Fruit fly (Drosophila melanogaster) whole organism, wandering third instar larva: ENCODE data around the gene Sarm.

Source experiments
- Abd-B ChIP-seq: fragments of >200 bp; optimal IDR thresholded peaks from 2 replicates; lab custom pipeline; 2017; ENCODE audit warnings: missing biosample characterization, missing genetic modification characterization
- CG32264 ChIP-seq: fragments of 200-800 bp; sonication (Bioruptor generic); optimal IDR thresholded peaks from 2 replicates; lab custom pipeline; 2016; ENCODE audit warnings: missing biosample characterization, missing genetic modification characterization
- CG9705 ChIP-seq: fragments of 200-800 bp; sonication (Bioruptor generic); optimal IDR thresholded peaks from 2 replicates; lab custom pipeline; 2018; ENCODE audit warnings: missing biosample characterization, mild to moderate bottlenecking, missing genetic modification characterization
- CrebA ChIP-seq: fragments of 200-800 bp; sonication (Bioruptor generic); optimal IDR thresholded peaks from 2 replicates; lab custom pipeline; 2016; ENCODE audit warnings: missing biosample characterization, mild to moderate bottlenecking, missing genetic modification characterization, borderline replicate concordance
- Dfd ChIP-seq: fragments of >200 bp; optimal IDR thresholded peaks from 2 replicates; lab custom pipeline; 2017; ENCODE audit warnings: missing biosample characterization, missing genetic modification characterization
- Dif ChIP-seq: fragments of 200-275, 200-300 bp; sonication (Bioruptor generic); optimal IDR thresholded peaks from 2 replicates; lab custom pipeline; 2018; ENCODE audit warnings: missing biosample characterization, missing genetic modification characterization; ENCODE audit not compliant: partially characterized antibody
- GATAd ChIP-seq: sonication (Bioruptor generic); optimal IDR thresholded peaks from 2 replicates; lab custom pipeline; 2016; ENCODE audit warnings: missing biosample characterization, missing genetic modification characterization
- HLH106 ChIP-seq: fragments of 200-800 bp; optimal IDR thresholded peaks from 3 replicates; lab custom pipeline; 2019; ENCODE audit warnings: missing biosample characterization, mild to moderate bottlenecking, missing genetic modification characterization, moderate library complexity
- Hnf4 ChIP-seq: fragments of 200-800 bp; sonication (Bioruptor generic); optimal IDR thresholded peaks from 2 replicates; lab custom pipeline; 2016; ENCODE audit warnings: missing biosample characterization, mild to moderate bottlenecking, missing genetic modification characterization
- Hr78 ChIP-seq: fragments of >200 bp; optimal IDR thresholded peaks from 2 replicates; lab custom pipeline; 2017; ENCODE audit warnings: missing biosample characterization, missing genetic modification characterization
- Hr83 ChIP-seq: fragments of 200-300 bp; sonication (Bioruptor generic); optimal IDR thresholded peaks from 2 replicates; lab custom pipeline; 2016; ENCODE audit warnings: missing biosample characterization, mild to moderate bottlenecking, missing genetic modification characterization, moderate library complexity; ENCODE audit not compliant: poor library complexity, severe bottlenecking
- Jra ChIP-seq: sonication (Bioruptor generic); optimal IDR thresholded peaks from 2 replicates; lab custom pipeline; 2016; ENCODE audit warnings: missing biosample characterization, missing genetic modification characterization
- Mio ChIP-seq: sonication (Bioruptor generic); optimal IDR thresholded peaks from 2 replicates; lab custom pipeline; 2016; ENCODE audit warnings: missing biosample characterization, missing genetic modification characterization
- Myc ChIP-seq: fragments of >200 bp; optimal IDR thresholded peaks from 2 replicates; lab custom pipeline; 2017
- N ChIP-seq: fragments of >200 bp; optimal IDR thresholded peaks from 2 replicates; lab custom pipeline; 2018; ENCODE audit warnings: missing biosample characterization, missing external identifiers, missing genetic modification characterization
- OdsH ChIP-seq: fragments of 200-800 bp; sonication (Bioruptor generic); optimal IDR thresholded peaks from 2 replicates; lab custom pipeline; 2016; ENCODE audit warnings: missing biosample characterization, mild to moderate bottlenecking, missing genetic modification characterization
- Rel ChIP-seq, 2 experiments: fragments of 200-800 bp; sonication (Bioruptor generic) in 1 of 2; optimal IDR thresholded peaks; 2 replicates in 1 of 2; 3 replicates in 1 of 2; lab custom pipeline; 2016 to 2019; ENCODE audit warnings: mild to moderate bottlenecking in 2 of 2, missing biosample characterization in 2 of 2, missing genetic modification characterization in 2 of 2, moderate library complexity in 1 of 2
- Sp1 ChIP-seq: fragments of 200-800 bp; sonication (Bioruptor generic); optimal IDR thresholded peaks from 3 replicates; lab custom pipeline; 2019; ENCODE audit warnings: missing biosample characterization, mild to moderate bottlenecking, missing genetic modification characterization, moderate library complexity
- Vsx2 ChIP-seq: fragments of 200-300, 225-300 bp; sonication (Bioruptor generic); optimal IDR thresholded peaks from 2 replicates; lab custom pipeline; 2018; ENCODE audit warnings: missing biosample characterization, missing genetic modification characterization; ENCODE audit not compliant: partially characterized antibody
- br ChIP-seq: fragments of 200-800 bp; sonication (Bioruptor generic); optimal IDR thresholded peaks from 2 replicates; lab custom pipeline; 2016; ENCODE audit warnings: missing biosample characterization, missing genetic modification characterization
- brk ChIP-seq: fragments of 200-800 bp; sonication (Bioruptor generic); optimal IDR thresholded peaks from 2 replicates; lab custom pipeline; 2016; ENCODE audit warnings: missing biosample characterization, mild to moderate bottlenecking, missing genetic modification characterization
- dl ChIP-seq, 2 experiments: fragments of 175-275, 200-275 bp in 1 of 2; fragments of 200-275 bp in 1 of 2; sonication (Bioruptor generic); optimal IDR thresholded peaks; lab custom pipeline; 2018; ENCODE audit warnings: mild to moderate bottlenecking in 2 of 2, missing biosample characterization in 2 of 2, missing genetic modification characterization in 2 of 2, moderate library complexity in 2 of 2; ENCODE audit not compliant: partially characterized antibody in 2 of 2, insufficient read depth in 1 of 2
- dmrt93B ChIP-seq: fragments of 200-800 bp; sonication (Bioruptor generic); optimal IDR thresholded peaks from 2 replicates; lab custom pipeline; 2018; ENCODE audit warnings: missing biosample characterization, mild to moderate bottlenecking, missing genetic modification characterization
- dsf ChIP-seq: sonication (Bioruptor generic); optimal IDR thresholded peaks from 2 replicates; lab custom pipeline; 2016; ENCODE audit warnings: missing biosample characterization, missing genetic modification characterization, borderline replicate concordance
- ey ChIP-seq: fragments of 200-800 bp; sonication (Bioruptor generic); optimal IDR thresholded peaks from 2 replicates; lab custom pipeline; 2016; ENCODE audit warnings: missing biosample characterization, missing genetic modification characterization
- foxo ChIP-seq, 2 experiments: fragments of 200-800 bp; sonication (Bioruptor generic); optimal IDR thresholded peaks; 2 replicates in 1 of 2; 3 replicates in 1 of 2; lab custom pipeline; 2016 to 2017; ENCODE audit warnings: missing biosample characterization in 2 of 2, missing genetic modification characterization in 2 of 2
- fru ChIP-seq: fragments of 200-800 bp; sonication (Bioruptor generic); optimal IDR thresholded peaks from 3 replicates; lab custom pipeline; 2016; ENCODE audit warnings: missing biosample characterization, mild to moderate bottlenecking, missing genetic modification characterization
- h ChIP-seq: fragments of 200-800 bp; sonication (Bioruptor generic); optimal IDR thresholded peaks from 3 replicates; lab custom pipeline; 2016; ENCODE audit warnings: missing biosample characterization, mild to moderate bottlenecking, missing genetic modification characterization
- jim ChIP-seq: fragments of 175-275, 200-325 bp; sonication (Bioruptor generic); optimal IDR thresholded peaks from 2 replicates; lab custom pipeline; 2016; ENCODE audit warnings: missing biosample characterization, mild to moderate bottlenecking, missing genetic modification characterization
- lola ChIP-seq: fragments of >200 bp; optimal IDR thresholded peaks from 2 replicates; lab custom pipeline; 2017; ENCODE audit warnings: missing biosample characterization, missing genetic modification characterization
- pan ChIP-seq: fragments of >200 bp; optimal IDR thresholded peaks from 2 replicates; lab custom pipeline; 2017
- psq ChIP-seq: fragments of 200-800 bp; sonication (Bioruptor generic); optimal IDR thresholded peaks from 3 replicates; lab custom pipeline; 2017; ENCODE audit warnings: missing biosample characterization, mild to moderate bottlenecking, missing genetic modification characterization, moderate library complexity
- rgr ChIP-seq: fragments of 200-800 bp; sonication (Bioruptor generic); optimal IDR thresholded peaks from 3 replicates; lab custom pipeline; 2016; ENCODE audit warnings: missing biosample characterization, mild to moderate bottlenecking, missing genetic modification characterization
- sage ChIP-seq: fragments of 200-800 bp; sonication (Bioruptor generic); optimal IDR thresholded peaks from 2 replicates; lab custom pipeline; 2016; ENCODE audit warnings: missing biosample characterization, mild to moderate bottlenecking, missing genetic modification characterization
- sv ChIP-seq: fragments of 200-800 bp; sonication (Bioruptor generic); optimal IDR thresholded peaks from 3 replicates; lab custom pipeline; 2016; ENCODE audit warnings: missing biosample characterization, missing genetic modification characterization
- tai ChIP-seq: sonication (Bioruptor generic); optimal IDR thresholded peaks from 2 replicates; lab custom pipeline; 2016; ENCODE audit warnings: missing biosample characterization, missing genetic modification characterization
- woc ChIP-seq: sonication (Bioruptor generic); optimal IDR thresholded peaks from 2 replicates; lab custom pipeline; 2016; ENCODE audit warnings: missing biosample characterization, mild to moderate bottlenecking, missing genetic modification characterization

Sarm gene

DNA sequence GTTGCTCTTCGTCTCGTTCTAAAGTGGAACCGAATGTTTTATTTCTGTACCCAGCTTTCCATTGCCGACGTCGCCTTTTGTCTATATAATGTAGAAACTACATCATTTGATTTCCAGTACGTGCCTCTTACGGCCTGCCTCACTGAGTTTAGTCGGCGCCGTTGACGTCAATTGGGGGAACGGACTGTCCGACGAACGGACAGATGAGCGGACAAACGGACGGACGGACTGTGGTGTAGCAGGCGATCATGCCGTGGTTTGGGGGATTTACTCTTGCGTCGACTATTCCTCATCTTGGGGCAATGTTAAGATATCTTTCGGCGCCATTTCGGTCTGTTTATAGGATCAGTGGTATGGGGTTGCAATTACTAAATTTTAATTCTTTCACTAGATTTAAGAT lies 17.1 kb downstream of the Sarm start:
- TF ChIP-seq CrebA (GFP tag; lab: Kevin White, UChicago) (no peak), Hnf4 (GFP tag; lab: Kevin White, UChicago) (no peak), h (GFP tag; lab: Kevin White, UChicago) (no peak), GATAd (GFP tag; lab: Kevin White, UChicago) (no peak)

DNA sequence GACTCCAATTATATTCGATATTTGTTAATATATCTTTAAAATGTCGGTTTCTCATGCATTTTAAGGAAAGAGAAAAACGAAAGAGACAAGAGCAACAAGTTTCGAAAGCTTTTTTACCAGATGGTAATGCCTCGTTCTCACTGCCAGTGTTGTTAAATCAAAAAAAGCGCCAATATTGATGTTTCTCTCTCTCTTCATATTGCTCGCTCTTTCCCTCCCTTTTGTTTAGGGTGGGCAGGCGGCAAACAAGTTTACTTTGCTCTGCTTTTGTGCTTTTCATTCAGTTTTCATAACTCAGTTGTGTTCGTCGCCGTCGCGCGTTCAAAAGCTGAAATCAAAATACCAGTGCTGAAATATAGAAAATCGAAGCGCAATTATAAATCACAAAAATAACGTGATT lies 18.1 kb downstream of the Sarm start:
- TF ChIP-seq Dif (GFP tag; lab: Kevin White, UChicago): peak; percentile 87
- TF ChIP-seq brk (GFP tag; lab: Kevin White, UChicago): peak; percentile 92
- no peak for TF ChIP-seq CrebA (GFP tag; lab: Kevin White, UChicago)
- TF ChIP-seq sage (GFP tag; lab: Kevin White, UChicago): peak; percentile 80
- no peak for TF ChIP-seq jim
- peak; percentile 60 for TF ChIP-seq CG32264
- TF ChIP-seq dsf (GFP tag; lab: Kevin White, UChicago): peak; percentile 57
- TF ChIP-seq Abd-B (GFP tag; lab: Kevin White, UChicago): no peak
- peak; percentile 76 for TF ChIP-seq rgr (GFP tag; lab: Kevin White, UChicago)
- no peak for TF ChIP-seq pan (lab: Kevin White, UChicago)
- peak; percentile 57 to 70 for TF ChIP-seq foxo (GFP tag; optimal IDR thresholded peaks at IDR 0.05; lab: Kevin White, UChicago)
- TF ChIP-seq dl (GFP tag; optimal IDR thresholded peaks at IDR 0.05; lab: Kevin White, UChicago; ENCODE audit: insufficient read depth in 1 of 2, partially characterized antibody in 2 of 2): peak; percentile 28 to 76
- no peak for TF ChIP-seq CG9705 (GFP tag; lab: Kevin White, UChicago)
- TF ChIP-seq sv (GFP tag; lab: Kevin White, UChicago): no peak
- TF ChIP-seq psq: peak; percentile 65
- TF ChIP-seq fru (GFP tag; lab: Kevin White, UChicago): peak; percentile 49
- TF ChIP-seq Hr78: no peak
- TF ChIP-seq tai (GFP tag; lab: Kevin White, UChicago): peak; percentile 22
- peak; percentile 88 for TF ChIP-seq Hr83 (GFP tag; lab: Kevin White, UChicago)
- TF ChIP-seq h (GFP tag; lab: Kevin White, UChicago): peak; percentile 78
- TF ChIP-seq Vsx2 (GFP tag; lab: Kevin White, UChicago): peak; percentile 54
- TF ChIP-seq HLH106: peak; percentile 17
- peak; percentile 67 for TF ChIP-seq Rel (GFP tag; optimal IDR thresholded peaks at IDR 0.05; lab: Kevin White, UChicago)
- TF ChIP-seq Rel (tag; optimal IDR thresholded peaks at IDR 0.05; lab: Kevin White, UChicago): no peak
- peak; percentile 63 for TF ChIP-seq Sp1 (GFP tag; lab: Kevin White, UChicago)
- no peak for TF ChIP-seq Dfd (GFP tag; lab: Kevin White, UChicago)
- no peak for TF ChIP-seq Myc (lab: Kevin White, UChicago)
- peak; percentile 86 for TF ChIP-seq Hnf4 (GFP tag; lab: Kevin White, UChicago)
- TF ChIP-seq woc (GFP tag; lab: Kevin White, UChicago): peak; percentile 32
- TF ChIP-seq OdsH (GFP tag; lab: Kevin White, UChicago): peak; percentile 62
- no peak for TF ChIP-seq dmrt93B
- TF ChIP-seq Mio (GFP tag; lab: Kevin White, UChicago): no peak
- peak; percentile 53 for TF ChIP-seq Jra (GFP tag; lab: Kevin White, UChicago)
- TF ChIP-seq br: peak; percentile 79
- peak; percentile 32 for TF ChIP-seq ey

DNA sequence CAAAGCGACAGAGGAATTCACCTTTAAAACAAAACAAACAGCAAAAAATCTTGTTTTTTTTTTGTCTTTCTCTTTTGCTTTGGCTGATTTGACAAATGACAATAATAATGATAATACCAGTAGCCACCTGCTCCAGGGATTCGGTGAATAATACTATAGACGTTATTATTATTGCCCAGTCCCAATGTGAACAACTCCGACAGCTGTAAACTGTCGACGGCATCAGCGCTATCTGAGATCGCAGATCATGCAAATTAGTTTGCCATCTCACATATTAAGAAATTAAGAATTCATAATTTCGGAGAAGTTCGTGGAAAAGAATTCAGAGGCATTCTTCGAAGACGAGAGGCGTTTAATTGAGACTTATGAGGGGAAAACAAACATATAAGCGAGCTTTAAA lies 22.5 kb downstream of the Sarm start:
- no peak for TF ChIP-seq Sp1 (GFP tag; lab: Kevin White, UChicago)
- no peak for TF ChIP-seq Dfd (GFP tag; lab: Kevin White, UChicago)
- TF ChIP-seq, all 38 proteins: peak for 0

DNA sequence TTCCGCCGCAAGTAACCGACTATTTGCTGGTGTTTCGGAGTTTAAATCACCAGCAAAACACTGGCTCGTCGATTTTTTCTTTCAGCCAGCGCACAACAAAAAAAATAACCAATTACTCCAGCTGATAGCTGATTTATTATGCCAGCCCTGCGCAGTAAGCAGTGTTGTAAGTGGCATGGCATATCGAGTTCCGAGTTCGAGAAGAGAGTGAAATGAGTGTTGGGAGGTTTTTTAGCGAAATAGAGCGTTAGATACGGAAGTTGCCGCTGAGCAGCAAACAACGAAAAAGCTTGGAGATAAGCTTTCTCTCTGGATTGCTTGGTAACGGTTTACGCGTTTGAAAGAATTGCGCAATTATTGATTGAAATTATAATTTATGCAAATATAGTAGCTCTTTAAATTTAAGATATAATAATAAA lies 28.0 kb downstream of the Sarm start, which contains the start of gene CG7565:
Gene CG7565 (minus strand): TSS at position 137 of the 419 bp plus-strand sequence.
- TF ChIP-seq CG9705 (GFP tag; lab: Kevin White, UChicago) (no peak), fru (GFP tag; lab: Kevin White, UChicago) (peak; percentile 58), CG32264 (peak; percentile 11), woc (GFP tag; lab: Kevin White, UChicago) (peak; percentile 20), h (GFP tag; lab: Kevin White, UChicago) (peak; percentile 72), CrebA (GFP tag; lab: Kevin White, UChicago) (no peak), dsf (GFP tag; lab: Kevin White, UChicago) (no peak), dmrt93B (no peak), foxo (GFP tag; optimal IDR thresholded peaks at IDR 0.05; lab: Kevin White, UChicago) (peak in 1 of 2 experiments; percentile 75), jim (no peak), sage (GFP tag; lab: Kevin White, UChicago) (peak; percentile 10), Hr78 (no peak), ey (peak; percentile 49), sv (GFP tag; lab: Kevin White, UChicago) (no peak), dl (GFP tag; optimal IDR thresholded peaks at IDR 0.05; lab: Kevin White, UChicago; ENCODE audit: insufficient read depth in 1 of 2, partially characterized antibody in 2 of 2) (no peak), Dif (GFP tag; lab: Kevin White, UChicago) (no peak), Sp1 (GFP tag; lab: Kevin White, UChicago) (peak; percentile 40), Hr83 (GFP tag; lab: Kevin White, UChicago) (peak; percentile 23), OdsH (GFP tag; lab: Kevin White, UChicago) (peak; percentile 59), brk (GFP tag; lab: Kevin White, UChicago) (peak; percentile 54), GATAd (GFP tag; lab: Kevin White, UChicago) (no peak), Vsx2 (GFP tag; lab: Kevin White, UChicago) (no peak), Myc (lab: Kevin White, UChicago) (no peak), HLH106 (peak; percentile 35), Rel (GFP tag; optimal IDR thresholded peaks at IDR 0.05; lab: Kevin White, UChicago) (no peak), Rel (tag; optimal IDR thresholded peaks at IDR 0.05; lab: Kevin White, UChicago) (peak; percentile 61), psq (peak; percentile 14), lola (GFP tag; lab: Kevin White, UChicago) (no peak), Hnf4 (GFP tag; lab: Kevin White, UChicago) (peak; percentile 76), tai (GFP tag; lab: Kevin White, UChicago) (no peak), N (GFP tag; lab: Kevin White, UChicago) (no peak), Dfd (GFP tag; lab: Kevin White, UChicago) (no peak)
